Fruit fly (Drosophila melanogaster) whole organism, embryonic: Measurements from ENCODE around the gene Prx2.

ENCODE experiments used
- CG10209 ChIP-seq: fragments of 200-800 bp; sonication (Bioruptor generic); optimal IDR thresholded peaks from 3 replicates; lab custom pipeline; 2017; ENCODE audit warnings: missing biosample characterization, mild to moderate bottlenecking, missing genetic modification characterization, missing genetic modification reagents
- CG11247 ChIP-seq: fragments of 200-800 bp; sonication (Bioruptor generic); IDR thresholded peaks from 2 replicates; pipeline ENCODE4 v1.3.6; 2022; ENCODE audit warnings: missing biosample characterization, missing genetic modification characterization
- CG12219 ChIP-seq: fragments of 200-800 bp; sonication (Bioruptor generic); optimal IDR thresholded peaks from 3 replicates; lab custom pipeline; 2018; ENCODE audit warnings: missing biosample characterization, mild to moderate bottlenecking, missing genetic modification characterization
- CG12659 ChIP-seq: fragments of 200-800 bp; sonication (Bioruptor generic); optimal IDR thresholded peaks from 3 replicates; lab custom pipeline; 2017; ENCODE audit warnings: mild to moderate bottlenecking, missing biosample characterization, missing genetic modification reagents, missing genetic modification characterization
- CG13287 ChIP-seq: fragments of 200-800 bp; sonication (Bioruptor generic); IDR thresholded peaks from 2 replicates; pipeline ENCODE4 v1.3.6; 2022; ENCODE audit warnings: missing biosample characterization, missing genetic modification characterization; ENCODE audit not compliant: partially characterized antibody
- CG13624 ChIP-seq: fragments of 200-800 bp; sonication (Bioruptor generic); optimal IDR thresholded peaks from 2 replicates; lab custom pipeline; 2016; ENCODE audit warnings: missing biosample characterization, missing genetic modification characterization
- CG14710 ChIP-seq: fragments of 200-800 bp; sonication (Bioruptor generic); optimal IDR thresholded peaks from 3 replicates; lab custom pipeline; 2019; ENCODE audit warnings: missing biosample characterization, mild to moderate bottlenecking, missing genetic modification characterization, moderate library complexity
- CG15269 ChIP-seq: fragments of 200-800 bp; sonication (Bioruptor generic); optimal IDR thresholded peaks from 2 replicates; lab custom pipeline; 2018; ENCODE audit warnings: missing biosample characterization, mild to moderate bottlenecking, missing genetic modification characterization, moderate library complexity
- CG15601 ChIP-seq: fragments of 200-800 bp; sonication (Bioruptor generic); optimal IDR thresholded peaks from 3 replicates; lab custom pipeline; 2019; ENCODE audit warnings: missing biosample characterization, mild to moderate bottlenecking, missing genetic modification characterization, moderate library complexity
- CG15696 ChIP-seq: fragments of 200-800 bp; sonication (Bioruptor generic); optimal IDR thresholded peaks from 2 replicates; lab custom pipeline; 2019; ENCODE audit warnings: missing biosample characterization, mild to moderate bottlenecking, missing genetic modification characterization, moderate library complexity
- CG17361 ChIP-seq: fragments of 200-800 bp; sonication (Bioruptor generic); IDR thresholded peaks from 3 replicates; pipeline ENCODE4 v1.3.6; 2022; ENCODE audit warnings: missing biosample characterization, missing genetic modification characterization
- CG18764 ChIP-seq: fragments of 200-800 bp; sonication (Bioruptor generic); optimal IDR thresholded peaks from 3 replicates; lab custom pipeline; 2016; ENCODE audit warnings: missing biosample characterization, missing genetic modification characterization
- CG2116 ChIP-seq: fragments of 200-800 bp; sonication (Bioruptor generic); optimal IDR thresholded peaks from 3 replicates; lab custom pipeline; 2018; ENCODE audit warnings: missing biosample characterization, mild to moderate bottlenecking, missing genetic modification characterization
- CG2129 ChIP-seq: fragments of 200-800 bp; sonication (Bioruptor generic); IDR thresholded peaks from 2 replicates; pipeline ENCODE4 v1.3.6; 2022; ENCODE audit warnings: missing biosample characterization, missing genetic modification characterization; ENCODE audit not compliant: partially characterized antibody
- CG3163 ChIP-seq: fragments of 200-800 bp; sonication (Bioruptor generic); optimal IDR thresholded peaks from 3 replicates; lab custom pipeline; 2016; ENCODE audit warnings: missing biosample characterization, missing genetic modification characterization
- CG4360 ChIP-seq: fragments of 200-800 bp; sonication (Bioruptor generic); IDR thresholded peaks from 2 replicates; pipeline ENCODE4 v1.3.6; 2022; ENCODE audit warnings: missing biosample characterization, missing genetic modification characterization
- CG4404 ChIP-seq: fragments of 200-800 bp; sonication (Bioruptor generic); IDR thresholded peaks from 2 replicates; pipeline ENCODE4 v1.3.6; 2022; ENCODE audit warnings: missing biosample characterization, missing genetic modification characterization
- CG6791 ChIP-seq: fragments of 200-800 bp; sonication (Bioruptor generic); IDR thresholded peaks from 3 replicates; pipeline ENCODE4 v1.3.6; 2022; ENCODE audit warnings: missing biosample characterization, missing genetic modification characterization; ENCODE audit not compliant: partially characterized antibody
- CG7745 ChIP-seq: fragments of 200-800 bp; sonication (Bioruptor generic); optimal IDR thresholded peaks from 2 replicates; lab custom pipeline; 2018; ENCODE audit warnings: missing biosample characterization, mild to moderate bottlenecking, missing genetic modification characterization, moderate library complexity
- CG9437 ChIP-seq: fragments of 200-800 bp; sonication (Bioruptor generic); optimal IDR thresholded peaks from 2 replicates; lab custom pipeline; 2018; ENCODE audit warnings: missing biosample characterization, mild to moderate bottlenecking, missing genetic modification characterization
- Chrac-16 ChIP-seq: fragments of 200-800 bp; sonication (Bioruptor generic); optimal IDR thresholded peaks from 3 replicates; lab custom pipeline; 2016; ENCODE audit warnings: missing biosample characterization, missing genetic modification characterization
- Dek ChIP-seq: fragments of 200-800 bp; sonication (Bioruptor generic); optimal IDR thresholded peaks from 3 replicates; lab custom pipeline; 2019; ENCODE audit warnings: missing biosample characterization, mild to moderate bottlenecking, missing genetic modification characterization, moderate library complexity
- Dfd ChIP-seq, 2 experiments: fragments of >200 bp; optimal IDR thresholded peaks; 2 replicates each; lab custom pipeline; 2017; ENCODE audit warnings: missing biosample characterization in 2 of 2, missing genetic modification characterization in 2 of 2
- Ets65A ChIP-seq: fragments of 200-800 bp; sonication (Bioruptor generic); peaks from one replicate; lab custom pipeline; 2016; ENCODE audit warnings: missing biosample characterization, missing genetic modification characterization
- Fer1 ChIP-seq: fragments of 200-800 bp; sonication (Bioruptor generic); optimal IDR thresholded peaks from 2 replicates; lab custom pipeline; 2017; ENCODE audit warnings: missing biosample characterization, mild to moderate bottlenecking, missing genetic modification characterization
- HLH54F ChIP-seq: fragments of 200-800 bp; sonication (Bioruptor generic); optimal IDR thresholded peaks from 3 replicates; lab custom pipeline; 2016; ENCODE audit warnings: missing biosample characterization, missing genetic modification characterization
- Jarid2 ChIP-seq: fragments of 200-800 bp; sonication (Bioruptor generic); optimal IDR thresholded peaks from 3 replicates; lab custom pipeline; 2017; ENCODE audit warnings: mild to moderate bottlenecking, missing biosample characterization, missing genetic modification reagents, missing genetic modification characterization
- Lhr ChIP-seq: fragments of 200-800 bp; sonication (Bioruptor generic); optimal IDR thresholded peaks from 3 replicates; lab custom pipeline; 2017; ENCODE audit warnings: mild to moderate bottlenecking, missing biosample characterization, missing genetic modification reagents, missing genetic modification characterization
- Lpt ChIP-seq: fragments of >200 bp; optimal IDR thresholded peaks from 2 replicates; lab custom pipeline; 2018; ENCODE audit warnings: missing biosample characterization, missing genetic modification characterization
- Med ChIP-seq: fragments of 200-800 bp; sonication (Bioruptor generic); peaks from one replicate; lab custom pipeline; 2016; ENCODE audit warnings: missing biosample characterization, missing genetic modification characterization, mild to moderate bottlenecking, inconsistent platforms, moderate library complexity
- Mes4 ChIP-seq: fragments of 200-800 bp; sonication (Bioruptor generic); optimal IDR thresholded peaks from 2 replicates; lab custom pipeline; 2016; ENCODE audit warnings: missing biosample characterization, missing genetic modification characterization
- NC2β ChIP-seq: fragments of 200-800 bp; sonication (Bioruptor generic); optimal IDR thresholded peaks from 2 replicates; lab custom pipeline; 2016; ENCODE audit warnings: missing biosample characterization, missing genetic modification characterization
- Rx ChIP-seq: fragments of 200-800 bp; sonication (Bioruptor generic); IDR thresholded peaks from 2 replicates; pipeline ENCODE4 v1.3.6; 2022; ENCODE audit warnings: missing biosample characterization, missing genetic modification characterization
- Sox100B ChIP-seq: fragments of 200-800 bp; sonication (Bioruptor generic); optimal IDR thresholded peaks from 3 replicates; lab custom pipeline; 2018; ENCODE audit warnings: missing biosample characterization, mild to moderate bottlenecking, missing genetic modification characterization
- Taf1 ChIP-seq: fragments of 200-800 bp; sonication (Bioruptor generic); IDR thresholded peaks from 2 replicates; pipeline ENCODE4 v1.3.6; 2022; ENCODE audit warnings: missing biosample characterization, missing genetic modification characterization
- btn ChIP-seq: fragments of 200-800 bp; sonication (Bioruptor generic); optimal IDR thresholded peaks from 2 replicates; lab custom pipeline; 2016; ENCODE audit warnings: missing biosample characterization, missing genetic modification characterization
- cad ChIP-seq: fragments of >200 bp; optimal IDR thresholded peaks from 2 replicates; lab custom pipeline; 2017; ENCODE audit warnings: missing biosample characterization, missing genetic modification characterization
- chm ChIP-seq: fragments of 200-800 bp; sonication (Bioruptor generic); IDR thresholded peaks from 2 replicates; pipeline ENCODE4 v1.3.6; 2022; ENCODE audit warnings: missing biosample characterization, missing genetic modification characterization
- cwo ChIP-seq: fragments of 200-800 bp; sonication (Bioruptor generic); optimal IDR thresholded peaks from 3 replicates; lab custom pipeline; 2017; ENCODE audit warnings: missing biosample characterization, missing genetic modification characterization, mild to moderate bottlenecking, moderate library complexity, missing genetic modification reagents
- dpn ChIP-seq, 2 experiments: fragments of 200-800 bp; sonication (Bioruptor generic); optimal IDR thresholded peaks; 3 replicates each; lab custom pipeline; 2016; ENCODE audit warnings: missing biosample characterization in 2 of 2, missing genetic modification characterization in 2 of 2
- hbn ChIP-seq: fragments of 200-800 bp; sonication (Bioruptor generic); IDR thresholded peaks from 2 replicates; pipeline ENCODE4 v1.3.6; 2022; ENCODE audit warnings: missing biosample characterization, missing genetic modification characterization; ENCODE audit not compliant: partially characterized antibody
- kay ChIP-seq: fragments of 200-800 bp; sonication (Bioruptor generic); optimal IDR thresholded peaks from 2 replicates; lab custom pipeline; 2016; ENCODE audit warnings: missing biosample characterization, missing genetic modification characterization
- mam ChIP-seq: fragments of 200-800 bp; sonication (Bioruptor generic); optimal IDR thresholded peaks from 3 replicates; lab custom pipeline; 2016; ENCODE audit warnings: missing biosample characterization, missing genetic modification characterization
- nau ChIP-seq: fragments of 200-800 bp; sonication (Bioruptor generic); optimal IDR thresholded peaks from 3 replicates; lab custom pipeline; 2017; ENCODE audit warnings: missing biosample characterization, mild to moderate bottlenecking, missing genetic modification characterization, missing genetic modification reagents
- odd ChIP-seq: fragments of 200-800 bp; sonication (Bioruptor generic); optimal IDR thresholded peaks from 2 replicates; lab custom pipeline; 2017; ENCODE audit warnings: missing biosample characterization, mild to moderate bottlenecking, missing genetic modification characterization
- pnt ChIP-seq: fragments of 200-800 bp; sonication (Bioruptor generic); optimal IDR thresholded peaks from 3 replicates; lab custom pipeline; 2016; ENCODE audit warnings: missing biosample characterization, missing genetic modification characterization
- run ChIP-seq: fragments of 200-800 bp; sonication (Bioruptor generic); optimal IDR thresholded peaks from 3 replicates; lab custom pipeline; 2018; ENCODE audit warnings: missing biosample characterization, mild to moderate bottlenecking, missing genetic modification characterization
- scrt ChIP-seq: fragments of 200-800 bp; sonication (Bioruptor generic); optimal IDR thresholded peaks from 2 replicates; lab custom pipeline; 2018; ENCODE audit warnings: missing biosample characterization, mild to moderate bottlenecking, missing genetic modification characterization, moderate library complexity
- sisA ChIP-seq: fragments of 200-800 bp; sonication (Bioruptor generic); IDR thresholded peaks from 2 replicates; pipeline ENCODE4 v1.3.6; 2022; ENCODE audit warnings: missing biosample characterization, missing genetic modification characterization
- trh ChIP-seq: fragments of 200-800 bp; sonication (Bioruptor generic); optimal IDR thresholded peaks from 2 replicates; lab custom pipeline; 2016; ENCODE audit warnings: missing biosample characterization, missing genetic modification characterization
- zf30C ChIP-seq: fragments of 200-800 bp; sonication (Bioruptor generic); optimal IDR thresholded peaks from 3 replicates; lab custom pipeline; 2018; ENCODE audit warnings: missing biosample characterization, mild to moderate bottlenecking, missing genetic modification characterization

Prx2 gene

dm6 chrX:13287854-13288376 lies 41.7 kb upstream of the Prx2 start, which contains the start of gene Remo (continued):
- TF ChIP-seq CG14710 (tag; lab: Kevin White, UChicago) (peak; percentile 55), CG2129 (GFP tag; lab: Robert Waterston, UW) (peak; percentile 31; the same call in 1 of the 2 replicates), CG12219 (GFP tag; lab: Kevin White, UChicago) (no peak), nau (no peak), Rx (no peak), hbn (peak; percentile 61), CG13287 (peak; percentile 81), Lhr (peak; percentile 73), Fer1 (GFP tag; lab: Kevin White, UChicago) (peak; percentile 10), CG7745 (tag; lab: Kevin White, UChicago) (no peak), kay (GFP tag; lab: Kevin White, UChicago) (no peak), Dek (peak; percentile 13), CG4360 (GFP tag; lab: Robert Waterston, UW) (peak; percentile 89), CG15696 (tag; lab: Kevin White, UChicago) (no peak), Dfd (GFP tag; optimal IDR thresholded peaks at IDR 0.05; lab: Kevin White, UChicago) (no peak), CG18764 (GFP tag; lab: Kevin White, UChicago) (no peak), odd (GFP tag; lab: Kevin White, UChicago) (no peak), dpn (GFP tag; optimal IDR thresholded peaks at IDR 0.05; lab: Kevin White, UChicago) (no peak), chm (GFP tag; lab: Robert Waterston, UW) (no peak), CG15269 (no peak), CG15601 (tag; lab: Kevin White, UChicago) (peak; percentile 11), HLH54F (GFP tag; lab: Kevin White, UChicago) (no peak), Sox100B (no peak), Mes4 (GFP tag; lab: Kevin White, UChicago) (no peak), scrt (GFP tag; lab: Kevin White, UChicago) (no peak), CG12659 (GFP tag; lab: Kevin White, UChicago) (peak; percentile 72), CG11247 (GFP tag; lab: Robert Waterston, UW) (no peak), pnt (GFP tag; lab: Kevin White, UChicago) (no peak), NC2β (GFP tag; lab: Kevin White, UChicago) (no peak), btn (no peak), Jarid2 (no peak), Taf1 (GFP tag; lab: Robert Waterston, UW) (no peak), Chrac-16 (no peak), CG17361 (GFP tag; lab: Robert Waterston, UW) (no peak; the same call in 2 of the 3 replicates), Lpt (GFP tag; lab: Kevin White, UChicago) (no peak), sisA (GFP tag; lab: Robert Waterston, UW) (no peak), zf30C (GFP tag; lab: Kevin White, UChicago) (peak; percentile 91), Ets65A (GFP tag; lab: Kevin White, UChicago) (no peak), CG2116 (peak; percentile 81), trh (no peak), CG6791 (GFP tag; lab: Robert Waterston, UW) (peak; percentile 61; the same call in 1 of the 3 replicates), CG13624 (GFP tag; lab: Kevin White, UChicago) (no peak), run (no peak), CG3163 (GFP tag; lab: Kevin White, UChicago) (no peak), cad (GFP tag; lab: Kevin White, UChicago) (no peak), CG4404 (no peak), mam (GFP tag; lab: Kevin White, UChicago) (no peak), Med (peak; percentile 44), CG9437 (no peak), CG10209 (GFP tag; lab: Kevin White, UChicago) (no peak), cwo (no peak)
